Worm (Caenorhabditis elegans) whole organism, young adult: ENCODE measurements around the gene ubc-21.

Source experiments
- B0019.2 ChIP-seq: fragments of 200-800 bp; sonication (Bioruptor generic); conservative IDR thresholded peaks from 2 replicates; pipeline ENCODE4 v1.3.6; 2022; ENCODE audit warnings: missing genetic modification reagents, missing genetic modification characterization, missing compliant biosample characterization
- C17E4.6 ChIP-seq: fragments of 200-800 bp; sonication (Bioruptor generic); IDR thresholded peaks from 2 replicates; pipeline ENCODE4 v1.3.6; 2022; ENCODE audit warnings: missing genetic modification reagents, missing genetic modification characterization, missing compliant biosample characterization
- F22D6.2 ChIP-seq: sonication (generic microtip); optimal IDR thresholded peaks from 2 replicates; lab custom pipeline; 2016; ENCODE audit warnings: mild to moderate bottlenecking, missing genetic modification characterization, missing compliant biosample characterization
- F37B4.10 ChIP-seq: fragments of 200-800 bp; sonication (Bioruptor generic); IDR thresholded peaks from 2 replicates; pipeline ENCODE4 v1.3.6; 2022; ENCODE audit warnings: missing genetic modification characterization, missing compliant biosample characterization
- F39B2.1 ChIP-seq: fragments of 200-800 bp; sonication (Bioruptor generic); IDR thresholded peaks from 2 replicates; pipeline ENCODE4 v1.3.6; 2022; ENCODE audit warnings: missing genetic modification reagents, missing genetic modification characterization, missing compliant biosample characterization
- K11D2.4 ChIP-seq: fragments of 200-800 bp; sonication (Bioruptor generic); IDR thresholded peaks from 2 replicates; pipeline ENCODE4 v1.3.6; 2022; ENCODE audit warnings: missing genetic modification reagents, missing genetic modification characterization, missing compliant biosample characterization
- T07F8.4 ChIP-seq: sonication (generic microtip); optimal IDR thresholded peaks from 2 replicates; lab custom pipeline; 2016; ENCODE audit warnings: mild to moderate bottlenecking, missing genetic modification characterization, moderate library complexity, missing compliant biosample characterization
- Y53G8AR.9 ChIP-seq: fragments of 200-800 bp; sonication (Bioruptor generic); conservative IDR thresholded peaks from 2 replicates; pipeline ENCODE4 v1.3.6; 2022; ENCODE audit warnings: missing genetic modification reagents, missing genetic modification characterization, missing compliant biosample characterization
- Y56A3A.18 ChIP-seq: fragments of 200-800 bp; sonication (Bioruptor generic); IDR thresholded peaks from 2 replicates; pipeline ENCODE4 v1.3.6; 2022; ENCODE audit warnings: missing genetic modification reagents, missing genetic modification characterization, missing compliant biosample characterization
- Y67H2A.10 ChIP-seq: fragments of 200-800 bp; sonication (Bioruptor generic); conservative IDR thresholded peaks from 2 replicates; pipeline ENCODE4 v1.3.6; 2022; ENCODE audit warnings: missing genetic modification reagents, missing genetic modification characterization, missing compliant biosample characterization
- akir-1 ChIP-seq: fragments of 200-800 bp; sonication (Bioruptor generic); optimal IDR thresholded peaks from 2 replicates; lab custom pipeline; 2018; ENCODE audit warnings: mild to moderate bottlenecking, missing genetic modification characterization, moderate library complexity, missing compliant biosample characterization
- attf-6 ChIP-seq: fragments of 200-800 bp; sonication (Bioruptor generic); IDR thresholded peaks from 2 replicates; pipeline ENCODE4 v1.3.6; 2022; ENCODE audit warnings: missing genetic modification reagents, missing genetic modification characterization, missing compliant biosample characterization
- bed-1 ChIP-seq: fragments of 200-800 bp; sonication (Bioruptor generic); IDR thresholded peaks from 2 replicates; pipeline ENCODE4 v1.3.6; 2022; ENCODE audit warnings: missing genetic modification reagents, missing genetic modification characterization, missing compliant biosample characterization
- ceh-79 ChIP-seq: sonication (generic microtip); optimal IDR thresholded peaks from 2 replicates; lab custom pipeline; 2017; ENCODE audit warnings: mild to moderate bottlenecking, missing genetic modification characterization, missing compliant biosample characterization
- die-1 ChIP-seq: sonication (generic microtip); optimal IDR thresholded peaks from 2 replicates; lab custom pipeline; 2016; ENCODE audit warnings: missing genotype, mild to moderate bottlenecking, missing genetic modification characterization, missing compliant biosample characterization
- dpl-1 ChIP-seq: fragments of 150-350 bp; optimal IDR thresholded peaks from 2 replicates; lab custom pipeline; 2014; ENCODE audit warnings: missing biosample characterization, missing genetic modification reagents, missing genetic modification characterization
- egl-44 ChIP-seq: fragments of 200-800 bp; sonication (Bioruptor generic); IDR thresholded peaks from 2 replicates; pipeline ENCODE4 v1.3.6; 2022; ENCODE audit warnings: missing genetic modification reagents, missing genetic modification characterization, missing compliant biosample characterization
- fkh-3 ChIP-seq: sonication (generic microtip); optimal IDR thresholded peaks from 2 replicates; lab custom pipeline; 2016; ENCODE audit warnings: mild to moderate bottlenecking, missing genetic modification characterization, missing compliant biosample characterization
- gei-17 ChIP-seq: fragments of 200-800 bp; sonication (Bioruptor generic); optimal IDR thresholded peaks from 2 replicates; lab custom pipeline; 2018; ENCODE audit warnings: mild to moderate bottlenecking, missing genetic modification characterization, missing compliant biosample characterization
- hsf-1 ChIP-seq: fragments of 200-800 bp; sonication (Bioruptor generic); IDR thresholded peaks from 2 replicates; pipeline ENCODE4 v1.3.6; 2022; ENCODE audit warnings: missing genetic modification reagents, missing genetic modification characterization, missing compliant biosample characterization
- lag-1 ChIP-seq: fragments of 200-800 bp; sonication (Bioruptor generic); IDR thresholded peaks from 2 replicates; pipeline ENCODE4 v1.3.6; 2022; ENCODE audit warnings: missing genetic modification reagents, missing genetic modification characterization, missing compliant biosample characterization
- let-607 ChIP-seq, 2 experiments: fragments of 200-800 bp in 1 of 2; sonication (Bioruptor generic) in 1 of 2; sonication (generic microtip) in 1 of 2; optimal IDR thresholded peaks; 2 replicates each; lab custom pipeline; 2016 to 2018; ENCODE audit warnings: mild to moderate bottlenecking in 2 of 2, missing compliant biosample characterization in 2 of 2, missing genetic modification characterization in 2 of 2, moderate library complexity in 2 of 2, missing genotype in 1 of 2
- lin-26 ChIP-seq: fragments of 200-800 bp; sonication (Bioruptor generic); IDR thresholded peaks from 2 replicates; pipeline ENCODE4 v1.3.6; 2022; ENCODE audit warnings: missing genetic modification reagents, missing genetic modification characterization, missing compliant biosample characterization
- lin-40 ChIP-seq: sonication (generic microtip); optimal IDR thresholded peaks from 2 replicates; lab custom pipeline; 2016; ENCODE audit warnings: missing genetic modification characterization, mild to moderate bottlenecking, missing compliant biosample characterization, missing genotype, missing genetic modification reagents
- lir-1 ChIP-seq: fragments of 200-800 bp; sonication (Bioruptor generic); conservative IDR thresholded peaks from 2 replicates; pipeline ENCODE4 v1.3.6; 2022; ENCODE audit warnings: missing genetic modification reagents, missing genetic modification characterization, missing compliant biosample characterization
- lsl-1 ChIP-seq: fragments of 200-800 bp; sonication (Bioruptor generic); optimal IDR thresholded peaks from 2 replicates; lab custom pipeline; 2018; ENCODE audit warnings: mild to moderate bottlenecking, missing genetic modification characterization, moderate library complexity, missing compliant biosample characterization
- madf-10 ChIP-seq: sonication (generic microtip); optimal IDR thresholded peaks from 2 replicates; lab custom pipeline; 2016; ENCODE audit warnings: mild to moderate bottlenecking, missing genetic modification characterization, missing compliant biosample characterization
- mcd-1 ChIP-seq: fragments of 200-800 bp; sonication (Bioruptor generic); IDR thresholded peaks from 2 replicates; pipeline ENCODE4 v1.3.6; 2022; ENCODE audit warnings: missing genetic modification reagents, missing genetic modification characterization, missing compliant biosample characterization
- mel-28 ChIP-seq: sonication (generic microtip); optimal IDR thresholded peaks from 2 replicates; lab custom pipeline; 2016; ENCODE audit warnings: borderline replicate concordance, mild to moderate bottlenecking, missing genetic modification characterization, missing compliant biosample characterization
- mxl-1 ChIP-seq: sonication (generic microtip); optimal IDR thresholded peaks from 2 replicates; lab custom pipeline; 2016; ENCODE audit warnings: missing genetic modification characterization, missing compliant biosample characterization
- nfya-2 ChIP-seq: fragments of 200-800 bp; sonication (Bioruptor generic); IDR thresholded peaks from 2 replicates; pipeline ENCODE4 v1.3.6; 2022; ENCODE audit warnings: missing genetic modification reagents, missing genetic modification characterization, missing compliant biosample characterization
- nhr-80 ChIP-seq: sonication (generic microtip); optimal IDR thresholded peaks from 2 replicates; lab custom pipeline; 2016; ENCODE audit warnings: missing genetic modification characterization, missing compliant biosample characterization
- nhr-90 ChIP-seq: sonication (generic microtip); optimal IDR thresholded peaks from 2 replicates; lab custom pipeline; 2016; ENCODE audit warnings: missing genotype, mild to moderate bottlenecking, missing genetic modification characterization, missing compliant biosample characterization
- sdz-38 ChIP-seq: sonication (generic microtip); optimal IDR thresholded peaks from 2 replicates; lab custom pipeline; 2016; ENCODE audit warnings: missing genotype, missing genetic modification characterization, missing compliant biosample characterization
- snpc-1.1 ChIP-seq: sonication (generic microtip); optimal IDR thresholded peaks from 2 replicates; lab custom pipeline; 2017; ENCODE audit warnings: missing genetic modification characterization, mild to moderate bottlenecking, missing compliant biosample characterization, antibody characterized with exemption, moderate library complexity, missing genotype, missing genetic modification reagents; ENCODE audit not compliant: insufficient read depth
- snpc-1.3 ChIP-seq: sonication (generic microtip); optimal IDR thresholded peaks from 2 replicates; lab custom pipeline; 2017; ENCODE audit warnings: missing genetic modification characterization, mild to moderate bottlenecking, missing compliant biosample characterization, antibody characterized with exemption, moderate library complexity, missing genotype, missing genetic modification reagents; ENCODE audit not compliant: insufficient read depth
- zfh-2 ChIP-seq: fragments of 200-800 bp; sonication (Bioruptor generic); conservative IDR thresholded peaks from 2 replicates; pipeline ENCODE4 v1.3.6; 2022; ENCODE audit warnings: missing genetic modification reagents, missing genetic modification characterization, missing compliant biosample characterization
- zim-3 ChIP-seq: sonication (generic microtip); optimal IDR thresholded peaks from 2 replicates; lab custom pipeline; 2017; ENCODE audit warnings: mild to moderate bottlenecking, missing genetic modification characterization, moderate library complexity, missing compliant biosample characterization
- ztf-25 ChIP-seq: fragments of 200-800 bp; sonication (Bioruptor generic); IDR thresholded peaks from 2 replicates; pipeline ENCODE4 v1.3.6; 2022; ENCODE audit warnings: missing genetic modification reagents, missing genetic modification characterization, missing compliant biosample characterization
- ztf-26 ChIP-seq: sonication (generic microtip); optimal IDR thresholded peaks from 2 replicates; lab custom pipeline; 2017; ENCODE audit warnings: missing genetic modification characterization, missing compliant biosample characterization

ubc-21 gene

ce11 chrX:8846447-8847237, 22.8 kb upstream of the ubc-21 start, which contains the start of gene C28G1.10 (continued):
- TF ChIP-seq gei-17 (GFP tag; lab: Kevin White, UChicago) (no peak), lin-26 (peak; percentile 89), T07F8.4 (tag; lab: Kevin White, UChicago) (peak; percentile 27), nfya-2 (GFP tag; lab: Robert Waterston, UW) (0 out of 2 replicates have a peak, but pooled peaks have one; percentile 27), let-607 (tag; optimal IDR thresholded peaks at IDR 0.05; lab: Kevin White, UChicago) (no peak), fkh-3 (tag; lab: Kevin White, UChicago) (no peak), lin-40 (peak; percentile 23), lir-1 (GFP tag; lab: Robert Waterston, UW) (no peak), mcd-1 (GFP tag; lab: Robert Waterston, UW) (no peak), mxl-1 (peak; percentile 36), F37B4.10 (GFP tag; lab: Robert Waterston, UW) (no peak), K11D2.4 (GFP tag; lab: Robert Waterston, UW) (no peak), zim-3 (tag; lab: Kevin White, UChicago) (peak; percentile 45), ztf-25 (GFP tag; lab: Robert Waterston, UW) (peak; percentile 80; the same call in 1 of the 2 replicates), snpc-1.1 (tag; lab: Kevin White, UChicago) (no peak), dpl-1 (GFP tag; lab: Kevin White, UChicago) (no peak), madf-10 (tag; lab: Kevin White, UChicago) (no peak), hsf-1 (GFP tag; lab: Robert Waterston, UW) (no peak; the same call in none of the 2 replicates), ceh-79 (tag; lab: Kevin White, UChicago) (no peak), lsl-1 (GFP tag; lab: Kevin White, UChicago) (no peak), die-1 (tag; lab: Kevin White, UChicago) (peak; percentile 85), bed-1 (GFP tag; lab: Robert Waterston, UW) (peak; percentile 81; the same call in 1 of the 2 replicates), akir-1 (GFP tag; lab: Kevin White, UChicago) (no peak), snpc-1.3 (tag; lab: Kevin White, UChicago) (peak; percentile 50), F39B2.1 (GFP tag; lab: Robert Waterston, UW) (no peak), Y67H2A.10 (no peak), lag-1 (GFP tag; lab: Robert Waterston, UW) (0 out of 2 replicates have a peak, but pooled peaks have one; percentile 15), Y56A3A.18 (peak; percentile 40), B0019.2 (no peak), nhr-90 (tag; lab: Kevin White, UChicago) (peak; percentile 62), C17E4.6 (GFP tag; lab: Robert Waterston, UW) (no peak), Y53G8AR.9 (GFP tag; lab: Robert Waterston, UW) (no peak; the same call in 1 of the 2 replicates), sdz-38 (tag; lab: Kevin White, UChicago) (no peak), nhr-80 (tag; lab: Kevin White, UChicago) (peak; percentile 61), zfh-2 (GFP tag; lab: Robert Waterston, UW) (no peak), F22D6.2 (tag; lab: Kevin White, UChicago) (no peak), mel-28 (no peak), attf-6 (peak; percentile 69), egl-44 (peak; percentile 62; the same call in 1 of the 2 replicates), ztf-26 (no peak)
